Worm (Caenorhabditis elegans): Measurements from ENCODE around the gene inx-8.

inx-8 gene

ce11 chrIV:11673543-11673942 is at the start of gene inx-8:
Gene inx-8, plus strand, starts transcription at chrIV:11673843.
- TF ChIP-seq unc-62 (GFP tag; optimal IDR thresholded peaks at IDR 0.05), result no peak

DNA sequence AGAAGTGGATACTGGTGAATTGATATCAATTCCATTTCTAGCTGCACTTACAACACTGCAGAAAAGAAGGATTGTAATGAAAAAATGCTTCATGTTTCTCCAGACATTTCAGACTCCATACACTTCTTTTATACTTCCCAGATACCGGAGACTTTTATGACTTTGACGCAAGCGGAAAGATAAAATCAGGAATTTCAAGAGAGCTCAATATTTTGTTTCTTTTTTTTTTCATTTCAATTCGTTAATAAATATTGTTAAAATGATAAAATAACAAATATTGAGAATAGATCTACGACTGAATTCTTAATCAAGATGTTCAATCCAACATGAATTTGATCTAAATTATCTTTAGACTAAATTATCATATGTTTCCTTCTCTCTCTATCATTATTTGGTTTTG is 48.2 kb upstream of the inx-8 start, which contains the start of gene lys-5:
TSS of gene lys-5 (minus strand) at position 101 of the 400 bp plus-strand sequence.
- no peak for TF ChIP-seq unc-62 (GFP tag; optimal IDR thresholded peaks at IDR 0.05)

- no peak for TF ChIP-seq unc-62 (GFP tag; optimal IDR thresholded peaks at IDR 0.05)
These were observed 45.8 kb upstream of the inx-8 start, which contains the start of gene lys-6 for ce11 chrIV:11627847-11628246. Gene lys-6, minus strand, starts transcription at chrIV:11627947.

- no peak for TF ChIP-seq unc-62 (GFP tag; optimal IDR thresholded peaks at IDR 0.05)
These were observed 41.9 kb upstream of the inx-8 start, which contains the start of gene F58B3.4 for ce11 chrIV:11631750-11632149. Gene F58B3.4, minus strand, starts transcription at chrIV:11631850.

- no peak for TF ChIP-seq unc-62 (GFP tag; optimal IDR thresholded peaks at IDR 0.05)
These were observed 37.9 kb upstream of the inx-8 start, which contains the start of gene mars-1 for ce11 chrIV:11635437-11636408. Gene mars-1, minus strand, starts transcription at chrIV:11635487.

DNA sequence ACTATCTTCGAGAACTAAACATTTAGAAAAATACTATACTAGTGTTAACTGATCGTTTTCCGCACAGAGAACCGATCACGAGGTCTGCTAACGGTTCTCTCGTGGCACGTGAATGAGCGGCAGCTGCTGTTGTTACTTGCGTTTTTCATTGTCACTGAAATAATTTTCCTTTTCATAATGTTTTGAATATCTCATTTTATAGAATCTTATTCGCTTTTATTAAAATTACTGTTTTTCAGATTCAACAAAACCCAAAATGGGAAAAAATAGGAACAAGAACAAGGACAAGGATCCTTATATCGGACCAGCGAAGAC is 37.3 kb upstream of the inx-8 start, which contains the start of gene F58B3.6:
TSS of gene F58B3.6 (plus strand) at position 240 of the 315 bp plus-strand sequence.
- no peak for TF ChIP-seq unc-62 (GFP tag; optimal IDR thresholded peaks at IDR 0.05)

DNA sequence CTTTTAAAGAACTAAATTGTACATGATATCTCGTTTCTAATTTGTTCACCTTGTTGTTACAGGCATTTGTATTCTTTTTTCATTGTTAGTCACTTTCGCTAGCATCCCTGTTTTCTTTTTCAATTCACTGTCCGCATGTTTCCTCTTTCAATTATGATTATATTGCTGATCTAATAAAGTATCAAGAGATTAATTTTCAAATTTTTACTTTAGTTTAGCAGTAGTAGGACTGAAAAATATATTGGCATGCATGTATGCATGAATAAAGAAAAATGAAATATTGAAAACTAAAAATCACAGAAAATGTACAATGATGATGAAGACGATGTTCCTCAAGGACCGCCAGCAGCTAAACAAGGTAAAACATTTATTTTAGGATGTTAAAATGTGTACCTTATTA is 35.6 kb upstream of the inx-8 start, which contains the start of gene rbm-17:
TSS of gene rbm-17 (plus strand) at position 301 of the 400 bp plus-strand sequence.
- TF ChIP-seq unc-62 (GFP tag; optimal IDR thresholded peaks at IDR 0.05), result no peak

- no peak for TF ChIP-seq unc-62 (GFP tag; optimal IDR thresholded peaks at IDR 0.05)
These were observed 32.7 kb upstream of the inx-8 start, which contains the start of gene ttr-50 for ce11 chrIV:11640915-11641314. Gene ttr-50, minus strand, starts transcription at chrIV:11641015.

ce11 chrIV:11641802-11642201 is 31.8 kb upstream of the inx-8 start, which contains the start of gene ZK809.1:
Gene ZK809.1, plus strand, starts transcription at chrIV:11642102.
- no peak for TF ChIP-seq unc-62 (GFP tag; optimal IDR thresholded peaks at IDR 0.05)

DNA sequence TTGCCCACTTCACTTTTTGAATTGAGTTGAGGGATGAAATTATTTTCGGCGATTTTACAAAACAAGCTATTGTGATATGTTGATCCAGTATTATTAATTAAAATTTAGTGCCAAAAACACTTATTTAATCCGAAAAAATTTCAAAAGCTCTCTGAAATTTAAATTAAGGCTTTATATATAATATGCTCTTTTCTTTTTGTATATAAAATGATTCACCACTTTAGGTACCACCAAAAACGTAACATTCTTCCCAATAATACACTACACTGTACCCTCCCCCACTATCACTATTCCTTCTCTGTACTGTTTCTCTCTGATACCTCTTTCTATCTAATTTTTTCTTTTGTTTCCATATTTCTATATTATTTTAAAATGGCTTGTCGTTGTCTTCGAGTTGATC is 29.8 kb upstream of the inx-8 start, which contains the start of gene prx-2:
TSS of gene prx-2 (plus strand) at position 301 of the 400 bp plus-strand sequence.
- TF ChIP-seq unc-62 (GFP tag; optimal IDR thresholded peaks at IDR 0.05), result no peak

ce11 chrIV:11644705-11645104 is 28.9 kb upstream of the inx-8 start:
- TF ChIP-seq unc-62 (GFP tag; optimal IDR thresholded peaks at IDR 0.05), result no peak

DNA sequence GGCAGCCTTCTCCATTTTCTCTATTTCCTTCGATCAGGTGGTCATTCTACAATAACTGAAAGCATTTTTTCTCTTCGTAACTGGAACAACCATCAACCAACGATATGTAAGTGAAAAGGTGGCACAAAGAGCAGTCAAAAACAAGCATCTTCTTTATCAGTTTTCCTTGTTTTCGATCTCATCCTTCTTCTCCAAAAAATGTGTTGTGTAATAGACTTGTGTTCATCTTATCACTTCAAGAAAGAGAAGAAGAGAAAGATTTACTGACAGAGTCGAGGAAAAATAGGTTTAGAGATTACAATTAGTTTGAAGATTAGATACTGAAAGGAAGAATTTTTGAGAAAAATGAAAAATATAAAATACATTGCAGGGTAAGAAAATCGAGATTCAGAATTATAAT is 28.3 kb upstream of the inx-8 start:
- TF ChIP-seq unc-62 (GFP tag; optimal IDR thresholded peaks at IDR 0.05), result no peak

DNA sequence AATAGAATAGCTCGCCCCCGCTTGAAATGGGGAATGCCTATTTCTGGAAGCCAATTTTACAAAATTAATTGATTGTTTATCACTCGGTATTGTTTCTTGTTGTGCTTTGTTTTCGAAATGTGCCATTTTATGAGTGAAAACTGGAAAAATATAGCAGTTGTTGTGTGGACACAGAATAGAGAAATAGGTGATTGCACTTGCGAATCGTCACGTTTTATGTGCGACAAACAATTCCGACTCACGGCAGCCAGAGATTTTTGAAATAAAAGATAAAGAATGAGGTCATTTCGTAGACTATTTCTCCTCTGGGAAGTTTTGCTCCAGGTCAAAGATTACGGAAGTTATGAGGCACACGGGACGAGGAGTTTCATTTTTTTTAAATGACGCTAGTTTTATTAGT is 26.7 kb upstream of the inx-8 start:
- no peak for TF ChIP-seq unc-62 (GFP tag; optimal IDR thresholded peaks at IDR 0.05)

DNA sequence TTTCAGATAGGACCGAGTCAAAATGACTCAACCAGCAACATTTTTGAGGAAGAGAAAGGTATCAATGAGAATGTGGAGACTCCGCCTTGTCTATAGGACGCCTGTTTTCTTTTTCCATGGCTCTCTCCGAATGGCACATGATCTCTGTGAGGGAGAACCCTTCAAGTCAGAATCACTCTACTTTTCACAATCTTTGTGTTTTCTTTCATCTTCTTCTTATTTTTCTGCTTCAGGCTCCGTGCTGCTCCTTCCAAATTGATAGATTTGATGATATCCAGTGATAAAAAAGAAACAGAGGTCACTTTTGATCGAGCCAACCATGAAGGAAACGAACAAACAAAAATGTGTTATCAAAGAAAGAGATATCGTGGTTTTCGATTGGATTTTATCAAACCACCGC is 24.6 kb upstream of the inx-8 start, which contains the start of gene ZK809.8:
TSS of gene ZK809.8 (minus strand) at position 34 of the 400 bp plus-strand sequence.
- TF ChIP-seq unc-62 (GFP tag; optimal IDR thresholded peaks at IDR 0.05), result no peak

DNA sequence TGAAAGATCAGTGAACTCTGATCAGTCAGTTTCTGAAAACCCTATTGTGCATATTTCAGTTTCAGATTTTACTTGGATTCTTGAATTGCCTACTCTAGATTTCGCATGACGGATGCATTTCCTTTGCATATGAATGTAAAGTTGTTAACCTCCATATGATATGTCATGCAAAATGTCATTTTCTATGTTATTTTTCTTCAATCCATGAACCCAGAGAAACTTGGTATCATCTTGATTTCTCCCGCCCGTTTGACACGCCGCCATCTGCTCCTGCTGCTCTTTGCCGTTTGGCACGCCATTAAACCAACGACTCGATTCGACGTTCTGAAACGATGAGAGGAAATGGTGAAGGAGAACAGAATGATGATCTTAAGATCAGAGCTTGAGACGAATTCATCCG is 23.3 kb upstream of the inx-8 start:
- no peak for TF ChIP-seq unc-62 (GFP tag; optimal IDR thresholded peaks at IDR 0.05)

- no peak for TF ChIP-seq unc-62 (GFP tag; optimal IDR thresholded peaks at IDR 0.05)
These were observed 21.6 kb upstream of the inx-8 start, which contains the start of the genes acl-3 and ndub-6 for ce11 chrIV:11651965-11652453. Gene acl-3, minus strand, starts transcription at chrIV:11652023. Gene ndub-6, plus strand, starts transcription at chrIV:11652403.

All from whole organism, dauer.